Worm (Caenorhabditis elegans) whole organism, L1 larva: Measurements from ENCODE around the gene Y37E11AL.12.

ENCODE experiments used
- C04F5.9 ChIP-seq: sonication (generic microtip); optimal IDR thresholded peaks from 2 replicates; lab custom pipeline; 2016; ENCODE audit warnings: missing genetic modification characterization, missing compliant biosample characterization
- F16B12.6 ChIP-seq: fragments of 150-350 bp; optimal IDR thresholded peaks from 2 replicates; lab custom pipeline; 2014; ENCODE audit warnings: missing biosample characterization, missing genetic modification characterization
- Y116A8C.19 ChIP-seq: sonication (generic microtip); optimal IDR thresholded peaks from 2 replicates; lab custom pipeline; 2016; ENCODE audit warnings: missing compliant biosample characterization, missing genetic modification characterization, borderline replicate concordance
- aha-1 ChIP-seq: fragments of 150-350 bp; optimal IDR thresholded peaks from 2 replicates; lab custom pipeline; 2014; ENCODE audit warnings: missing biosample characterization, missing genetic modification characterization
- alr-1 ChIP-seq: fragments of 200-800 bp; sonication (Bioruptor generic); optimal IDR thresholded peaks from 2 replicates; lab custom pipeline; 2018; ENCODE audit warnings: borderline replicate concordance, mild to moderate bottlenecking, missing genetic modification characterization, missing compliant biosample characterization
- blmp-1 ChIP-seq: fragments of 150-350 bp; optimal IDR thresholded peaks from 2 replicates; lab custom pipeline; 2014; ENCODE audit warnings: missing biosample characterization, missing genetic modification characterization
- ceh-63 ChIP-seq: fragments of 200-800 bp; sonication (Bioruptor generic); optimal IDR thresholded peaks from 2 replicates; lab custom pipeline; 2018; ENCODE audit warnings: mild to moderate bottlenecking, missing genetic modification characterization, missing compliant biosample characterization
- ceh-90 ChIP-seq: sonication (generic microtip); optimal IDR thresholded peaks from 2 replicates; lab custom pipeline; 2016; ENCODE audit warnings: missing genetic modification characterization, missing compliant biosample characterization
- ces-1 ChIP-seq: fragments of 150-350 bp; optimal IDR thresholded peaks from 2 replicates; lab custom pipeline; 2014; ENCODE audit warnings: missing biosample characterization, missing genetic modification reagents, missing genetic modification characterization
- dpl-1 ChIP-seq, 3 experiments: fragments of 150-350 bp in 2 of 3; sonication (generic microtip) in 1 of 3; optimal IDR thresholded peaks; 2 replicates each; lab custom pipeline; 2014 to 2017; ENCODE audit warnings: missing biosample characterization in 3 of 3, missing genetic modification characterization in 3 of 3, missing genetic modification reagents in 3 of 3
- efl-1 ChIP-seq, 4 experiments: fragments of 150-350 bp; optimal IDR thresholded peaks in 3 of 4; peaks in 1 of 4; 1 replicate in 1 of 4; 2 replicates in 3 of 4; lab custom pipeline; 2014; ENCODE audit warnings: missing biosample characterization in 2 of 4, missing genetic modification characterization in 2 of 4, missing genetic modification reagents in 2 of 4
- efl-3 ChIP-seq: fragments of 200-800 bp; sonication (Bioruptor generic); optimal IDR thresholded peaks from 2 replicates; lab custom pipeline; 2018; ENCODE audit warnings: mild to moderate bottlenecking, missing genetic modification characterization, missing compliant biosample characterization
- egl-13 ChIP-seq: sonication (generic microtip); optimal IDR thresholded peaks from 2 replicates; lab custom pipeline; 2016; ENCODE audit warnings: missing genotype, missing genetic modification reagents, missing genetic modification characterization, missing compliant biosample characterization
- egl-27 ChIP-seq, 2 experiments: fragments of 150-350 bp in 1 of 2; sonication (generic microtip); optimal IDR thresholded peaks; 3 replicates each; lab custom pipeline; 2017 to 2018; ENCODE audit warnings: missing biosample characterization in 2 of 2, missing genetic modification characterization in 2 of 2, missing genetic modification reagents in 2 of 2
- fkh-4 ChIP-seq: sonication (generic microtip); optimal IDR thresholded peaks from 2 replicates; lab custom pipeline; 2016; ENCODE audit warnings: missing compliant biosample characterization, missing genetic modification characterization, borderline replicate concordance
- fkh-8 ChIP-seq: sonication (generic microtip); optimal IDR thresholded peaks from 2 replicates; lab custom pipeline; 2016; ENCODE audit warnings: mild to moderate bottlenecking, missing genetic modification characterization, missing compliant biosample characterization
- hlh-17 ChIP-seq: fragments of 200-800 bp; sonication (Bioruptor generic); optimal IDR thresholded peaks from 2 replicates; lab custom pipeline; 2018; ENCODE audit warnings: missing genetic modification characterization, mild to moderate bottlenecking, missing compliant biosample characterization, moderate library complexity, borderline replicate concordance
- hlh-4 ChIP-seq: sonication (generic microtip); optimal IDR thresholded peaks from 2 replicates; lab custom pipeline; 2016; ENCODE audit warnings: mild to moderate bottlenecking, missing genetic modification characterization, missing compliant biosample characterization
- irx-1 ChIP-seq: sonication (generic microtip); optimal IDR thresholded peaks from 2 replicates; lab custom pipeline; 2016; ENCODE audit warnings: missing genetic modification characterization, missing compliant biosample characterization
- lin-39 ChIP-seq: fragments of 150-350 bp; optimal IDR thresholded peaks from 2 replicates; lab custom pipeline; 2014; ENCODE audit warnings: missing biosample characterization, missing genetic modification reagents, missing genetic modification characterization
- lir-3 ChIP-seq: sonication (generic microtip); optimal IDR thresholded peaks from 2 replicates; lab custom pipeline; 2016; ENCODE audit warnings: mild to moderate bottlenecking, missing genetic modification characterization, moderate library complexity, missing compliant biosample characterization; ENCODE audit not compliant: poor library complexity
- lsy-2 ChIP-seq, 2 experiments: fragments of 150-350 bp; optimal IDR thresholded peaks; 2 replicates each; lab custom pipeline; 2014; ENCODE audit warnings: missing biosample characterization in 2 of 2, missing genetic modification characterization in 2 of 2
- nhr-11 ChIP-seq: fragments of 150-350 bp; optimal IDR thresholded peaks from 2 replicates; lab custom pipeline; 2014; ENCODE audit warnings: missing biosample characterization, missing genetic modification characterization
- nhr-19 ChIP-seq: fragments of 200-800 bp; sonication (Bioruptor generic); conservative IDR thresholded peaks from 2 replicates; pipeline ENCODE4 v1.3.6; 2022; ENCODE audit warnings: missing genetic modification characterization, missing compliant biosample characterization
- nhr-71 ChIP-seq: sonication (generic microtip); optimal IDR thresholded peaks from 2 replicates; lab custom pipeline; 2016; ENCODE audit warnings: mild to moderate bottlenecking, missing genetic modification characterization, moderate library complexity, missing compliant biosample characterization
- nhr-77 ChIP-seq: fragments of 150-350 bp; optimal IDR thresholded peaks from 2 replicates; lab custom pipeline; 2014; ENCODE audit warnings: missing biosample characterization, missing genetic modification characterization
- pqm-1 ChIP-seq: sonication (generic microtip); optimal IDR thresholded peaks from 3 replicates; lab custom pipeline; 2017; ENCODE audit warnings: missing biosample characterization, missing genetic modification characterization
- rnt-1 ChIP-seq: sonication (generic microtip); optimal IDR thresholded peaks from 2 replicates; lab custom pipeline; 2016; ENCODE audit warnings: mild to moderate bottlenecking, missing genetic modification characterization, moderate library complexity, missing compliant biosample characterization
- skn-1 ChIP-seq: fragments of 150-350 bp; optimal IDR thresholded peaks from 2 replicates; lab custom pipeline; 2014; ENCODE audit warnings: missing biosample characterization, missing genetic modification characterization
- snpc-4 ChIP-seq: fragments of 150-350 bp; optimal IDR thresholded peaks from 2 replicates; lab custom pipeline; 2014; ENCODE audit warnings: missing biosample characterization, missing genetic modification characterization
- snu-23 ChIP-seq: sonication (generic microtip); optimal IDR thresholded peaks from 2 replicates; lab custom pipeline; 2016; ENCODE audit warnings: missing genetic modification characterization, missing compliant biosample characterization
- sptf-1 ChIP-seq: fragments of 150-350 bp; optimal IDR thresholded peaks from 2 replicates; lab custom pipeline; 2014; ENCODE audit warnings: missing biosample characterization, missing genetic modification characterization
- sup-37 ChIP-seq: fragments of 200-800 bp; sonication (Bioruptor generic); optimal IDR thresholded peaks from 2 replicates; lab custom pipeline; 2018; ENCODE audit warnings: mild to moderate bottlenecking, missing genetic modification characterization, missing compliant biosample characterization
- swsn-7 ChIP-seq: sonication (generic microtip); optimal IDR thresholded peaks from 2 replicates; lab custom pipeline; 2016; ENCODE audit warnings: missing genetic modification characterization, missing compliant biosample characterization
- tlp-1 ChIP-seq: fragments of 150-350 bp; optimal IDR thresholded peaks from 2 replicates; lab custom pipeline; 2014; ENCODE audit warnings: missing biosample characterization, missing genetic modification characterization
- unc-62 ChIP-seq: fragments of 150-350 bp; optimal IDR thresholded peaks from 2 replicates; lab custom pipeline; 2014; ENCODE audit warnings: missing biosample characterization, missing genetic modification reagents, missing genetic modification characterization
- vab-15 ChIP-seq: sonication (generic microtip); optimal IDR thresholded peaks from 2 replicates; lab custom pipeline; 2017; ENCODE audit warnings: missing genotype, mild to moderate bottlenecking, missing genetic modification characterization, missing compliant biosample characterization
- xbp-1 ChIP-seq: sonication (generic microtip); optimal IDR thresholded peaks from 2 replicates; lab custom pipeline; 2016; ENCODE audit warnings: missing genetic modification characterization, missing compliant biosample characterization
- zag-1 ChIP-seq: fragments of 150-350 bp; optimal IDR thresholded peaks from 2 replicates; lab custom pipeline; 2014; ENCODE audit warnings: missing biosample characterization, missing genetic modification characterization
- zip-4 ChIP-seq: fragments of 200-800 bp; sonication (Bioruptor generic); optimal IDR thresholded peaks from 2 replicates; lab custom pipeline; 2018; ENCODE audit warnings: mild to moderate bottlenecking, missing genetic modification characterization, moderate library complexity, missing compliant biosample characterization
- ztf-4 ChIP-seq: fragments of 150-350 bp; optimal IDR thresholded peaks from 2 replicates; lab custom pipeline; 2014; ENCODE audit warnings: missing biosample characterization, missing genetic modification characterization

The Y37E11AL.12 gene

DNA sequence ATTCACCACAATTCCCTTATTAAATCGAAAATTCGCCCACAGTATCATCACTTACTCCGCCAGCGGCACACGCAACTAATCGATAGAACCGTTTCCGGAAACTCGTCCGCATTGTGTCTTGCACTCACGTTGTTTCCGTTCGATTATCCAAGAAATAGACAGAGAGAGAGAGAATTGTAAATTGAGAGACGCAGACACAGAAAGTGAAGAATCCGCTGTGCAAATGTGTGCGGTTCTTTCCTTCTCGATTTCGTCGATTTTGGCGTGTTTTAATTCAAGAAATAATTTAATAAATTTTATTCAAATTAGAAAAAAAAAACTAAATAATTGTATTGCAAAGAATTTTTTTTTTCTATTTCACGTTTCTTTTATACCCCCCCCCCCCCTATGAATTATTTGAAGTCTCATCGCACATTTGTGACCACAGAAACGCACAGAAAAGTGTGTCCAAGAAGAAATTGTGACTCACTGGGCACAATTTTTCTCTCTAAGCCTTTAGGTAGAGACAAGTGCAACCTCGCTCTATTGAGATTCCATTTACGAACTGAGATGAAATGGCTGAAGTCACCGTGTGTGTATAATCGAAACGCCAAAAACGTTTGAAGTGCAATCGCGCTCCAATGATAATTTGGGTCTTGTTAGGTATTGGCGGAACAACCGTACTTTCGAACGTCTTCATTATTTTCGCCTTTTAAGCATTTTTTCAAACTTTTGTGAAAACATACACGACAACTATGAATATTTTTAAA, 37.0 kb upstream of the Y37E11AL.12 start, which contains the start of gene nape-2 (continued):
- no peak for TF ChIP-seq C04F5.9
- no peak for TF ChIP-seq hlh-4
- no peak for TF ChIP-seq lin-39 (tag; lab: Kevin White, UChicago)
- TF ChIP-seq ceh-90 (tag; lab: Kevin White, UChicago), result no peak
- TF ChIP-seq F16B12.6 (tag; lab: Kevin White, UChicago), result no peak
- no peak for TF ChIP-seq pqm-1
- TF ChIP-seq zip-4 (GFP tag; lab: Kevin White, UChicago), result no peak
- peak; percentile 60 for TF ChIP-seq alr-1 (tag; lab: Kevin White, UChicago)
- no peak for TF ChIP-seq aha-1
- no peak for TF ChIP-seq egl-13 (tag; lab: Kevin White, UChicago)
- no peak for TF ChIP-seq ceh-63 (GFP tag; lab: Kevin White, UChicago)
- no peak for TF ChIP-seq hlh-17
- no peak for TF ChIP-seq lir-3 (tag; lab: Kevin White, UChicago)
- peak; percentile 5 for TF ChIP-seq blmp-1 (tag; lab: Kevin White, UChicago)
- peak; percentile 30 for TF ChIP-seq rnt-1 (tag; lab: Kevin White, UChicago)
- no peak for TF ChIP-seq snu-23 (GFP tag; lab: Kevin White, UChicago)
- TF ChIP-seq vab-15 (tag; lab: Kevin White, UChicago), result no peak
- TF ChIP-seq unc-62 (GFP tag; lab: Kevin White, UChicago), result no peak
- TF ChIP-seq tlp-1 (tag; lab: Kevin White, UChicago), result no peak
- TF ChIP-seq nhr-77 (tag; lab: Kevin White, UChicago), result peak; percentile 16
- TF ChIP-seq Y116A8C.19 (tag; lab: Kevin White, UChicago), result no peak
- peak in 1 of 3 experiments; percentile 22 for TF ChIP-seq dpl-1 (GFP tag; optimal IDR thresholded peaks at IDR 0.05; lab: Kevin White, UChicago)
- TF ChIP-seq ces-1 (GFP tag; lab: Kevin White, UChicago), result no peak
- TF ChIP-seq nhr-11, result no peak
- TF ChIP-seq skn-1 (tag; lab: Kevin White, UChicago), result no peak
- no peak for TF ChIP-seq egl-27 (tag; optimal IDR thresholded peaks at IDR 0.05; lab: Kevin White, UChicago)
- TF ChIP-seq ztf-4 (tag; lab: Kevin White, UChicago), result no peak
- peak in 1 of 2 experiments; percentile 32 for TF ChIP-seq lsy-2 (tag; optimal IDR thresholded peaks at IDR 0.05; lab: Kevin White, UChicago)
- TF ChIP-seq efl-3, result no peak
- TF ChIP-seq efl-1 (optimal IDR thresholded peaks at IDR 0.05; lab: Kevin White, UChicago), result no peak
- TF ChIP-seq efl-1 (GFP tag; optimal IDR thresholded peaks at IDR 0.05 in 1 of 2; lab: Kevin White, UChicago), result peak in 1 of 2 experiments; percentile 91
- no peak for TF ChIP-seq fkh-8 (tag; lab: Kevin White, UChicago)
- TF ChIP-seq nhr-71 (tag; lab: Kevin White, UChicago), result no peak

DNA sequence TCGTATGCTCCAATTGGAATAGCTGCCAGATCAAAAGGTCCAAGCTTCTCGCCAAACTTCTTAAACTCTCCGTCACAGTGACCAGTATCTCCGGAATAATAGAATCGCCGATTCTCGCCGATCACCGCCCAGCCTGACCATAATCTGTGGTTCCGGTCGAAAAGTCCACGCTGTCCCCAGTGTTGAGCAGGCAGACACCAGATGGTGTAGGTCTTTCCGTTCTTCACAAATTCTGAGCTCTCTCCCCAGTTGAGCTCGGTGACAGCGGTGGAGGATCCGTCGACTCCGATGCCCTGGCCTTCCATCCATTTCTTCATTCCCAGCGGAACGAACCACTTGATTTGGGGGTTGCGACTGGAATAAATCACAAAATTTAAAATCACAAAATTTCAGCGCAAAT, 34.5 kb upstream of the Y37E11AL.12 start:
- TF ChIP-seq sup-37, result no peak
- TF ChIP-seq dpl-1 (GFP tag; optimal IDR thresholded peaks at IDR 0.05; lab: Kevin White, UChicago), result no peak
- TF ChIP-seq irx-1, result no peak
- no peak for TF ChIP-seq F16B12.6 (tag; lab: Kevin White, UChicago)
- TF ChIP-seq fkh-4 (tag; lab: Kevin White, UChicago), result no peak
- TF ChIP-seq snpc-4 (tag; lab: Kevin White, UChicago), result no peak
- no peak for TF ChIP-seq nhr-19 (GFP tag; lab: Robert Waterston, UW)
- TF ChIP-seq nhr-71 (tag; lab: Kevin White, UChicago), result no peak

DNA sequence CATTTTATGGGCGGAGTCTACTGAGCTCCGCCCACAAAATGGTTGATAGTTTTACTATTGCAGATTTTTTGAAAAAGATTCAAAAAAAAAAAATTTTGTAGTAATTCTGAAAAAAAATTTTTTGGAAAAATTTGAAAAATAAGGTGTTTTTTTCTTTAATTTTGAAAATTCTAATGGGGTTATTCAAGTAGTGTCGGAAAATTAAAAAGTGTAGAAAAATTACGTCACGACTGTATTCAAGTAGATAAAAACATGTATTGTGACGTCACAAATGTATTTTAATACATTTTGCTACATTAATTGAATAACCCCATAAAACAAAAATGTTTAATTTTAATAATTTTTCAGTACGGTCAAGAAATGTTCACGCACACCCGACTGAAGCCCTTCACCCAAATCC, 31.5 kb upstream of the Y37E11AL.12 start:
- TF ChIP-seq xbp-1 (tag; lab: Kevin White, UChicago) (no peak), zag-1 (tag; lab: Kevin White, UChicago) (no peak), swsn-7 (tag; lab: Kevin White, UChicago) (no peak), Y116A8C.19 (tag; lab: Kevin White, UChicago) (no peak), ces-1 (GFP tag; lab: Kevin White, UChicago) (no peak), ceh-63 (GFP tag; lab: Kevin White, UChicago) (no peak), sptf-1 (tag; lab: Kevin White, UChicago) (no peak)
